Worm (Caenorhabditis elegans) whole organism, L4/young adult: ENCODE data around the gene lsy-12.

Experiments used
- W03F9.2 ChIP-seq: fragments of 150-350 bp; optimal IDR thresholded peaks from 2 replicates; lab custom pipeline; 2014; ENCODE audit warnings: missing biosample characterization, missing genetic modification characterization
- dao-5 ChIP-seq: sonication (generic microtip); optimal IDR thresholded peaks from 2 replicates; lab custom pipeline; 2016; ENCODE audit warnings: missing genotype, missing genetic modification characterization, moderate library complexity, missing compliant biosample characterization
- him-1 ChIP-seq: sonication (generic microtip); optimal IDR thresholded peaks from 2 replicates; lab custom pipeline; 2016; ENCODE audit warnings: missing genotype, missing genetic modification reagents, missing genetic modification characterization, missing compliant biosample characterization

lsy-12 gene

ce11 chrV:9859863-9860262 is at the start of gene lsy-12:
Gene lsy-12, minus strand, starts transcription at chrV:9859963.
- TF ChIP-seq W03F9.2 (tag; lab: Kevin White, UChicago), result no peak
- TF ChIP-seq him-1 (tag; lab: Kevin White, UChicago), result no peak
- TF ChIP-seq dao-5, result no peak

- TF ChIP-seq dao-5 (no peak), him-1 (tag; lab: Kevin White, UChicago) (no peak), W03F9.2 (tag; lab: Kevin White, UChicago) (no peak)
These were observed 47.4 kb upstream of the lsy-12 start for ce11 chrV:9907205-9907604.

ce11 chrV:9906115-9906514 is 46.4 kb upstream of the lsy-12 start, which contains the start of gene fipr-11:
Gene fipr-11, minus strand, starts transcription at chrV:9906215.
- TF ChIP-seq dao-5 (no peak), W03F9.2 (tag; lab: Kevin White, UChicago) (no peak), him-1 (tag; lab: Kevin White, UChicago) (no peak)

- no peak for TF ChIP-seq dao-5
- no peak for TF ChIP-seq him-1 (tag; lab: Kevin White, UChicago)
- no peak for TF ChIP-seq W03F9.2 (tag; lab: Kevin White, UChicago)
These were observed 41.4 kb upstream of the lsy-12 start for ce11 chrV:9901119-9901518.

ce11 chrV:9899278-9899677 is 39.5 kb upstream of the lsy-12 start, which contains the start of gene egl-47:
Gene egl-47, plus strand, starts transcription at chrV:9899578.
- no peak for TF ChIP-seq W03F9.2 (tag; lab: Kevin White, UChicago)
- TF ChIP-seq him-1 (tag; lab: Kevin White, UChicago), result no peak
- no peak for TF ChIP-seq dao-5

ce11 chrV:9889629-9890028 is 29.9 kb upstream of the lsy-12 start, which contains the start of gene fshr-1:
Gene fshr-1, plus strand, starts transcription at chrV:9889837.
- no peak for TF ChIP-seq him-1 (tag; lab: Kevin White, UChicago)
- TF ChIP-seq dao-5, result no peak
- TF ChIP-seq W03F9.2 (tag; lab: Kevin White, UChicago), result no peak

ce11 chrV:9885918-9886488 is 26.2 kb upstream of the lsy-12 start, which contains the start of gene clp-9:
Gene clp-9, minus strand, starts transcription at chrV:9885968.
- TF ChIP-seq dao-5, result no peak
- no peak for TF ChIP-seq him-1 (tag; lab: Kevin White, UChicago)
- no peak for TF ChIP-seq W03F9.2 (tag; lab: Kevin White, UChicago)

ce11 chrV:9879867-9880266 is 20.1 kb upstream of the lsy-12 start, which contains the start of gene sdz-31:
Gene sdz-31, plus strand, starts transcription at chrV:9880167.
- no peak for TF ChIP-seq W03F9.2 (tag; lab: Kevin White, UChicago)
- no peak for TF ChIP-seq dao-5
- no peak for TF ChIP-seq him-1 (tag; lab: Kevin White, UChicago)

ce11 chrV:9879404-9879803 is 19.6 kb upstream of the lsy-12 start, which contains the start of gene srab-26:
Gene srab-26, minus strand, starts transcription at chrV:9879504.
- no peak for TF ChIP-seq him-1 (tag; lab: Kevin White, UChicago)
- no peak for TF ChIP-seq dao-5
- TF ChIP-seq W03F9.2 (tag; lab: Kevin White, UChicago), result no peak

ce11 chrV:9871339-9871738 is 11.6 kb upstream of the lsy-12 start, which contains the start of gene srab-18:
Gene srab-18, minus strand, starts transcription at chrV:9871439.
- TF ChIP-seq W03F9.2 (tag; lab: Kevin White, UChicago) (no peak), him-1 (tag; lab: Kevin White, UChicago) (no peak), dao-5 (no peak)

ce11 chrV:9868311-9868710 is 8.5 kb upstream of the lsy-12 start, which contains the start of gene srab-17:
Gene srab-17, minus strand, starts transcription at chrV:9868411.
- TF ChIP-seq W03F9.2 (tag; lab: Kevin White, UChicago) (no peak), dao-5 (no peak), him-1 (tag; lab: Kevin White, UChicago) (no peak)

- TF ChIP-seq him-1 (tag; lab: Kevin White, UChicago) (no peak), W03F9.2 (tag; lab: Kevin White, UChicago) (no peak), dao-5 (no peak)
These were observed 574 bp upstream of the lsy-12 start for ce11 chrV:9860337-9860736.

- no peak for TF ChIP-seq dao-5
- TF ChIP-seq W03F9.2 (tag; lab: Kevin White, UChicago), result no peak
- no peak for TF ChIP-seq him-1 (tag; lab: Kevin White, UChicago)
These were observed 2.8 kb downstream of the lsy-12 start for ce11 chrV:9856978-9857377.

- no peak for TF ChIP-seq W03F9.2 (tag; lab: Kevin White, UChicago)
- no peak for TF ChIP-seq dao-5
- no peak for TF ChIP-seq him-1 (tag; lab: Kevin White, UChicago)
These were observed 3.6 kb downstream of the lsy-12 start for ce11 chrV:9855920-9856852.
